Worm (Caenorhabditis elegans) whole organism, L1 larva: Measurements from ENCODE around the gene T13C2.2.

Experiments
- C04F5.9 ChIP-seq: sonication (generic microtip); optimal IDR thresholded peaks from 2 replicates; lab custom pipeline; 2016; ENCODE audit warnings: missing genetic modification characterization, missing compliant biosample characterization
- C16A3.4 ChIP-seq: fragments of 150-350 bp; optimal IDR thresholded peaks from 2 replicates; lab custom pipeline; 2014; ENCODE audit warnings: missing biosample characterization, missing genetic modification characterization
- C34B4.2 ChIP-seq: sonication (generic microtip); optimal IDR thresholded peaks from 2 replicates; lab custom pipeline; 2017; ENCODE audit warnings: mild to moderate bottlenecking, missing genetic modification characterization, missing compliant biosample characterization
- F16B12.6 ChIP-seq: fragments of 150-350 bp; optimal IDR thresholded peaks from 2 replicates; lab custom pipeline; 2014; ENCODE audit warnings: missing biosample characterization, missing genetic modification characterization
- Y116A8C.19 ChIP-seq: sonication (generic microtip); optimal IDR thresholded peaks from 2 replicates; lab custom pipeline; 2016; ENCODE audit warnings: missing compliant biosample characterization, missing genetic modification characterization, borderline replicate concordance
- alr-1 ChIP-seq: fragments of 200-800 bp; sonication (Bioruptor generic); optimal IDR thresholded peaks from 2 replicates; lab custom pipeline; 2018; ENCODE audit warnings: borderline replicate concordance, mild to moderate bottlenecking, missing genetic modification characterization, missing compliant biosample characterization
- ama-1 ChIP-seq: fragments of 150-350 bp; optimal IDR thresholded peaks from 2 replicates; lab custom pipeline; 2014
- blmp-1 ChIP-seq: fragments of 150-350 bp; optimal IDR thresholded peaks from 2 replicates; lab custom pipeline; 2014; ENCODE audit warnings: missing biosample characterization, missing genetic modification characterization
- ceh-63 ChIP-seq: fragments of 200-800 bp; sonication (Bioruptor generic); optimal IDR thresholded peaks from 2 replicates; lab custom pipeline; 2018; ENCODE audit warnings: mild to moderate bottlenecking, missing genetic modification characterization, missing compliant biosample characterization
- ceh-8 ChIP-seq: fragments of 200-800 bp; sonication (Bioruptor generic); optimal IDR thresholded peaks from 2 replicates; lab custom pipeline; 2018; ENCODE audit warnings: mild to moderate bottlenecking, missing genetic modification characterization, moderate library complexity, missing compliant biosample characterization
- ceh-82 ChIP-seq, 3 experiments: fragments of 150-350 bp in 1 of 3; sonication (generic microtip) in 2 of 3; optimal IDR thresholded peaks; 2 replicates each; lab custom pipeline; 2014 to 2017; ENCODE audit warnings: missing biosample characterization in 3 of 3, missing genetic modification characterization in 3 of 3
- ceh-88 ChIP-seq: fragments of 200-800 bp; sonication (Bioruptor generic); IDR thresholded peaks from 2 replicates; pipeline ENCODE4 v1.3.6; 2022; ENCODE audit warnings: missing genetic modification characterization, missing compliant biosample characterization
- dsc-1 ChIP-seq: sonication (generic microtip); optimal IDR thresholded peaks from 2 replicates; lab custom pipeline; 2016; ENCODE audit warnings: mild to moderate bottlenecking, missing genetic modification characterization, missing compliant biosample characterization
- efl-1 ChIP-seq, 4 experiments: fragments of 150-350 bp; optimal IDR thresholded peaks in 3 of 4; peaks in 1 of 4; 1 replicate in 1 of 4; 2 replicates in 3 of 4; lab custom pipeline; 2014; ENCODE audit warnings: missing biosample characterization in 2 of 4, missing genetic modification characterization in 2 of 4, missing genetic modification reagents in 2 of 4
- egl-27 ChIP-seq, 2 experiments: fragments of 150-350 bp in 1 of 2; sonication (generic microtip); optimal IDR thresholded peaks; 3 replicates each; lab custom pipeline; 2017 to 2018; ENCODE audit warnings: missing biosample characterization in 2 of 2, missing genetic modification characterization in 2 of 2, missing genetic modification reagents in 2 of 2
- elt-3 ChIP-seq, 6 experiments: fragments of 150-350 bp in 1 of 6; sonication (generic microtip); optimal IDR thresholded peaks; 2 replicates each; lab custom pipeline; 2017 to 2018; ENCODE audit warnings: missing biosample characterization in 6 of 6, missing genetic modification characterization in 6 of 6, inconsistent platforms in 1 of 6
- ets-5 ChIP-seq: fragments of 200-800 bp; sonication (Bioruptor generic); IDR thresholded peaks from 2 replicates; pipeline ENCODE4 v1.3.6; 2022; ENCODE audit warnings: missing genetic modification characterization, missing compliant biosample characterization
- fkh-10 ChIP-seq: sonication (generic microtip); optimal IDR thresholded peaks from 2 replicates; lab custom pipeline; 2017; ENCODE audit warnings: missing biosample characterization, missing genetic modification reagents, missing genetic modification characterization
- fkh-8 ChIP-seq: sonication (generic microtip); optimal IDR thresholded peaks from 2 replicates; lab custom pipeline; 2016; ENCODE audit warnings: mild to moderate bottlenecking, missing genetic modification characterization, missing compliant biosample characterization
- irx-1 ChIP-seq: sonication (generic microtip); optimal IDR thresholded peaks from 2 replicates; lab custom pipeline; 2016; ENCODE audit warnings: missing genetic modification characterization, missing compliant biosample characterization
- jun-1 ChIP-seq: fragments of 150-350 bp; optimal IDR thresholded peaks from 2 replicates; lab custom pipeline; 2014; ENCODE audit warnings: missing biosample characterization, missing genetic modification reagents, missing genetic modification characterization
- lin-39 ChIP-seq: fragments of 150-350 bp; optimal IDR thresholded peaks from 2 replicates; lab custom pipeline; 2014; ENCODE audit warnings: missing biosample characterization, missing genetic modification reagents, missing genetic modification characterization
- lir-3 ChIP-seq: sonication (generic microtip); optimal IDR thresholded peaks from 2 replicates; lab custom pipeline; 2016; ENCODE audit warnings: mild to moderate bottlenecking, missing genetic modification characterization, moderate library complexity, missing compliant biosample characterization; ENCODE audit not compliant: poor library complexity
- mab-9 ChIP-seq: fragments of 200-800 bp; sonication (Bioruptor generic); IDR thresholded peaks from 2 replicates; pipeline ENCODE4 v1.3.6; 2022; ENCODE audit warnings: missing genetic modification reagents, missing genetic modification characterization, missing compliant biosample characterization
- mep-1 ChIP-seq: fragments of 150-350 bp; optimal IDR thresholded peaks from 2 replicates; lab custom pipeline; 2014; ENCODE audit warnings: missing biosample characterization, missing genetic modification characterization
- nhr-12 ChIP-seq: sonication (generic microtip); optimal IDR thresholded peaks from 2 replicates; lab custom pipeline; 2017; ENCODE audit warnings: missing biosample characterization, missing genetic modification characterization
- nhr-19 ChIP-seq: fragments of 200-800 bp; sonication (Bioruptor generic); conservative IDR thresholded peaks from 2 replicates; pipeline ENCODE4 v1.3.6; 2022; ENCODE audit warnings: missing genetic modification characterization, missing compliant biosample characterization
- nhr-20 ChIP-seq: sonication (generic microtip); optimal IDR thresholded peaks from 2 replicates; lab custom pipeline; 2016; ENCODE audit warnings: mild to moderate bottlenecking, missing genetic modification characterization, missing compliant biosample characterization
- nhr-237 ChIP-seq: fragments of 150-350 bp; optimal IDR thresholded peaks from 2 replicates; lab custom pipeline; 2014; ENCODE audit warnings: missing biosample characterization, missing genetic modification characterization
- nhr-28 ChIP-seq: fragments of 150-350 bp; optimal IDR thresholded peaks from 2 replicates; lab custom pipeline; 2014; ENCODE audit warnings: missing biosample characterization, missing genetic modification characterization
- nhr-77 ChIP-seq: fragments of 150-350 bp; optimal IDR thresholded peaks from 2 replicates; lab custom pipeline; 2014; ENCODE audit warnings: missing biosample characterization, missing genetic modification characterization
- pag-3 ChIP-seq: sonication (generic microtip); optimal IDR thresholded peaks from 2 replicates; lab custom pipeline; 2017; ENCODE audit warnings: missing genetic modification characterization, mild to moderate bottlenecking, missing compliant biosample characterization, antibody characterized with exemption, borderline replicate concordance; ENCODE audit not compliant: insufficient read depth
- pax-3 ChIP-seq: fragments of 200-800 bp; sonication (Bioruptor generic); optimal IDR thresholded peaks from 2 replicates; lab custom pipeline; 2018; ENCODE audit warnings: mild to moderate bottlenecking, missing genetic modification characterization, moderate library complexity, missing compliant biosample characterization
- pqm-1 ChIP-seq: sonication (generic microtip); optimal IDR thresholded peaks from 3 replicates; lab custom pipeline; 2017; ENCODE audit warnings: missing biosample characterization, missing genetic modification characterization
- rnt-1 ChIP-seq: sonication (generic microtip); optimal IDR thresholded peaks from 2 replicates; lab custom pipeline; 2016; ENCODE audit warnings: mild to moderate bottlenecking, missing genetic modification characterization, moderate library complexity, missing compliant biosample characterization
- skn-1 ChIP-seq: fragments of 150-350 bp; optimal IDR thresholded peaks from 2 replicates; lab custom pipeline; 2014; ENCODE audit warnings: missing biosample characterization, missing genetic modification characterization
- snpc-4 ChIP-seq: fragments of 150-350 bp; optimal IDR thresholded peaks from 2 replicates; lab custom pipeline; 2014; ENCODE audit warnings: missing biosample characterization, missing genetic modification characterization
- snu-23 ChIP-seq: sonication (generic microtip); optimal IDR thresholded peaks from 2 replicates; lab custom pipeline; 2016; ENCODE audit warnings: missing genetic modification characterization, missing compliant biosample characterization
- sox-4 ChIP-seq: sonication (generic microtip); optimal IDR thresholded peaks from 2 replicates; lab custom pipeline; 2016; ENCODE audit warnings: missing genetic modification characterization, missing compliant biosample characterization
- sptf-1 ChIP-seq: fragments of 150-350 bp; optimal IDR thresholded peaks from 2 replicates; lab custom pipeline; 2014; ENCODE audit warnings: missing biosample characterization, missing genetic modification characterization
- swsn-7 ChIP-seq: sonication (generic microtip); optimal IDR thresholded peaks from 2 replicates; lab custom pipeline; 2016; ENCODE audit warnings: missing genetic modification characterization, missing compliant biosample characterization
- tlp-1 ChIP-seq: fragments of 150-350 bp; optimal IDR thresholded peaks from 2 replicates; lab custom pipeline; 2014; ENCODE audit warnings: missing biosample characterization, missing genetic modification characterization
- unc-130 ChIP-seq: fragments of 150-350 bp; optimal IDR thresholded peaks from 2 replicates; lab custom pipeline; 2017; ENCODE audit warnings: missing biosample characterization, missing genetic modification characterization, inconsistent platforms
- unc-98 ChIP-seq: fragments of 200-800 bp; sonication (Bioruptor generic); IDR thresholded peaks from 2 replicates; pipeline ENCODE4 v1.3.6; 2022; ENCODE audit warnings: missing genetic modification characterization, missing compliant biosample characterization
- xbp-1 ChIP-seq: sonication (generic microtip); optimal IDR thresholded peaks from 2 replicates; lab custom pipeline; 2016; ENCODE audit warnings: missing genetic modification characterization, missing compliant biosample characterization
- zag-1 ChIP-seq: fragments of 150-350 bp; optimal IDR thresholded peaks from 2 replicates; lab custom pipeline; 2014; ENCODE audit warnings: missing biosample characterization, missing genetic modification characterization

T13C2.2 gene

ce11 chrII:6745783-6746182 is 46.2 kb upstream of the T13C2.2 start, which contains the start of gene ins-14 (continued):
- TF ChIP-seq ceh-88 (GFP tag; lab: Robert Waterston, UW) (no peak), sox-4 (peak; percentile 28), zag-1 (tag; lab: Kevin White, UChicago) (no peak), ets-5 (GFP tag; lab: Robert Waterston, UW) (no peak), ceh-82 (tag; optimal IDR thresholded peaks at IDR 0.05; lab: Kevin White, UChicago) (no peak), nhr-12 (no peak), elt-3 (tag; optimal IDR thresholded peaks at IDR 0.05; lab: Kevin White, UChicago) (no peak), tlp-1 (no peak), ceh-63 (GFP tag; lab: Kevin White, UChicago) (no peak), pqm-1 (no peak), irx-1 (no peak), sptf-1 (tag; lab: Kevin White, UChicago) (no peak), mep-1 (tag; lab: Kevin White, UChicago) (no peak), C04F5.9 (tag; lab: Kevin White, UChicago) (no peak), lir-3 (tag; lab: Kevin White, UChicago) (no peak), dsc-1 (tag; lab: Kevin White, UChicago) (peak; percentile 96), ama-1 (lab: Kevin White, UChicago) (no peak), nhr-19 (GFP tag; lab: Robert Waterston, UW) (no peak), skn-1 (tag; lab: Kevin White, UChicago) (no peak), ceh-8 (GFP tag; lab: Kevin White, UChicago) (no peak), C34B4.2 (no peak), swsn-7 (tag; lab: Kevin White, UChicago) (no peak), F16B12.6 (tag; lab: Kevin White, UChicago) (no peak), C16A3.4 (tag; lab: Kevin White, UChicago) (no peak), lin-39 (tag; lab: Kevin White, UChicago) (no peak), pag-3 (no peak), efl-1 (optimal IDR thresholded peaks at IDR 0.05; lab: Kevin White, UChicago) (no peak), efl-1 (GFP tag; optimal IDR thresholded peaks at IDR 0.05 in 1 of 2; lab: Kevin White, UChicago) (peak in 1 of 2 experiments; percentile 75), egl-27 (tag; optimal IDR thresholded peaks at IDR 0.05; lab: Kevin White, UChicago) (no peak), xbp-1 (tag; lab: Kevin White, UChicago) (no peak), nhr-20 (peak; percentile 4), snu-23 (GFP tag; lab: Kevin White, UChicago) (no peak), nhr-28 (tag; lab: Kevin White, UChicago) (no peak), alr-1 (tag; lab: Kevin White, UChicago) (no peak)

- TF ChIP-seq jun-1 (tag; lab: Kevin White, UChicago): no peak
- TF ChIP-seq nhr-19 (GFP tag; lab: Robert Waterston, UW): no peak
- no peak for TF ChIP-seq rnt-1
- TF ChIP-seq sox-4: no peak
Observed at ce11 chrII:6746404-6746803, 45.6 kb upstream of the T13C2.2 start, which contains the start of gene F41G3.5. Gene F41G3.5 (plus strand): TSS chrII:6746704.

ce11 chrII:6749422-6749821 is 42.6 kb upstream of the T13C2.2 start, which contains the start of gene F41G3.10:
Gene F41G3.10 (minus strand): TSS chrII:6749522.
- TF ChIP-seq unc-98 (GFP tag; lab: Robert Waterston, UW) (no peak), blmp-1 (tag; lab: Kevin White, UChicago) (no peak), swsn-7 (tag; lab: Kevin White, UChicago) (no peak), egl-27 (tag; optimal IDR thresholded peaks at IDR 0.05; lab: Kevin White, UChicago) (no peak), mab-9 (no peak), snpc-4 (tag; lab: Kevin White, UChicago) (no peak), tlp-1 (no peak), nhr-237 (tag; lab: Kevin White, UChicago) (no peak), ceh-8 (GFP tag; lab: Kevin White, UChicago) (no peak), ama-1 (lab: Kevin White, UChicago) (no peak), zag-1 (tag; lab: Kevin White, UChicago) (no peak), fkh-10 (GFP tag; lab: Kevin White, UChicago) (no peak), unc-130 (tag; lab: Kevin White, UChicago) (no peak), fkh-8 (tag; lab: Kevin White, UChicago) (no peak), Y116A8C.19 (no peak), nhr-77 (tag; lab: Kevin White, UChicago) (no peak), pax-3 (tag; lab: Kevin White, UChicago) (no peak), sox-4 (no peak), C16A3.4 (tag; lab: Kevin White, UChicago) (no peak)
- TF ChIP-seq, all 84 proteins: peak for 0
